Worm (Caenorhabditis elegans) whole organism, L1 larva: ENCODE data around the gene C34F6.10.

Source experiments
- F16B12.6 ChIP-seq: fragments of 150-350 bp; optimal IDR thresholded peaks from 2 replicates; lab custom pipeline; 2014; ENCODE audit warnings: missing biosample characterization, missing genetic modification characterization
- aha-1 ChIP-seq: fragments of 150-350 bp; optimal IDR thresholded peaks from 2 replicates; lab custom pipeline; 2014; ENCODE audit warnings: missing biosample characterization, missing genetic modification characterization
- ama-1 ChIP-seq: fragments of 150-350 bp; optimal IDR thresholded peaks from 2 replicates; lab custom pipeline; 2014
- blmp-1 ChIP-seq: fragments of 150-350 bp; optimal IDR thresholded peaks from 2 replicates; lab custom pipeline; 2014; ENCODE audit warnings: missing biosample characterization, missing genetic modification characterization
- ceh-8 ChIP-seq: fragments of 200-800 bp; sonication (Bioruptor generic); optimal IDR thresholded peaks from 2 replicates; lab custom pipeline; 2018; ENCODE audit warnings: mild to moderate bottlenecking, missing genetic modification characterization, moderate library complexity, missing compliant biosample characterization
- ceh-82 ChIP-seq, 3 experiments: fragments of 150-350 bp in 1 of 3; sonication (generic microtip) in 2 of 3; optimal IDR thresholded peaks; 2 replicates each; lab custom pipeline; 2014 to 2017; ENCODE audit warnings: missing biosample characterization in 3 of 3, missing genetic modification characterization in 3 of 3
- ces-1 ChIP-seq: fragments of 150-350 bp; optimal IDR thresholded peaks from 2 replicates; lab custom pipeline; 2014; ENCODE audit warnings: missing biosample characterization, missing genetic modification reagents, missing genetic modification characterization
- dpl-1 ChIP-seq, 3 experiments: fragments of 150-350 bp in 2 of 3; sonication (generic microtip) in 1 of 3; optimal IDR thresholded peaks; 2 replicates each; lab custom pipeline; 2014 to 2017; ENCODE audit warnings: missing biosample characterization in 3 of 3, missing genetic modification characterization in 3 of 3, missing genetic modification reagents in 3 of 3
- dsc-1 ChIP-seq: sonication (generic microtip); optimal IDR thresholded peaks from 2 replicates; lab custom pipeline; 2016; ENCODE audit warnings: mild to moderate bottlenecking, missing genetic modification characterization, missing compliant biosample characterization
- efl-1 ChIP-seq, 4 experiments: fragments of 150-350 bp; optimal IDR thresholded peaks in 3 of 4; peaks in 1 of 4; 1 replicate in 1 of 4; 2 replicates in 3 of 4; lab custom pipeline; 2014; ENCODE audit warnings: missing biosample characterization in 2 of 4, missing genetic modification characterization in 2 of 4, missing genetic modification reagents in 2 of 4
- egl-27 ChIP-seq, 2 experiments: fragments of 150-350 bp in 1 of 2; sonication (generic microtip); optimal IDR thresholded peaks; 3 replicates each; lab custom pipeline; 2017 to 2018; ENCODE audit warnings: missing biosample characterization in 2 of 2, missing genetic modification characterization in 2 of 2, missing genetic modification reagents in 2 of 2
- elt-2 ChIP-seq: sonication (generic microtip); optimal IDR thresholded peaks from 2 replicates; lab custom pipeline; 2016; ENCODE audit warnings: missing genetic modification characterization, mild to moderate bottlenecking, inconsistent platforms, missing compliant biosample characterization, missing genetic modification reagents
- elt-3 ChIP-seq, 6 experiments: fragments of 150-350 bp in 1 of 6; sonication (generic microtip); optimal IDR thresholded peaks; 2 replicates each; lab custom pipeline; 2017 to 2018; ENCODE audit warnings: missing biosample characterization in 6 of 6, missing genetic modification characterization in 6 of 6, inconsistent platforms in 1 of 6
- grh-1 ChIP-seq: fragments of 200-800 bp; sonication (Bioruptor generic); IDR thresholded peaks from 2 replicates; pipeline ENCODE4 v1.3.6; 2022; ENCODE audit warnings: missing genetic modification reagents, missing genetic modification characterization, missing compliant biosample characterization
- hlh-4 ChIP-seq: sonication (generic microtip); optimal IDR thresholded peaks from 2 replicates; lab custom pipeline; 2016; ENCODE audit warnings: mild to moderate bottlenecking, missing genetic modification characterization, missing compliant biosample characterization
- irx-1 ChIP-seq: sonication (generic microtip); optimal IDR thresholded peaks from 2 replicates; lab custom pipeline; 2016; ENCODE audit warnings: missing genetic modification characterization, missing compliant biosample characterization
- isw-1 ChIP-seq: fragments of 200-800 bp; sonication (Bioruptor generic); IDR thresholded peaks from 2 replicates; pipeline ENCODE4 v1.3.6; 2022; ENCODE audit warnings: missing genetic modification characterization, missing compliant biosample characterization
- lin-14 ChIP-seq: fragments of 200-800 bp; sonication (Bioruptor generic); optimal IDR thresholded peaks from 2 replicates; lab custom pipeline; 2018; ENCODE audit warnings: mild to moderate bottlenecking, missing genetic modification characterization, moderate library complexity, missing compliant biosample characterization
- lin-35 ChIP-seq, 2 experiments: fragments of 150-350 bp; optimal IDR thresholded peaks; 2 replicates each; lab custom pipeline; 2014; ENCODE audit warnings: missing biosample characterization in 2 of 2, missing genetic modification characterization in 2 of 2, missing genetic modification reagents in 2 of 2
- lin-39 ChIP-seq: fragments of 150-350 bp; optimal IDR thresholded peaks from 2 replicates; lab custom pipeline; 2014; ENCODE audit warnings: missing biosample characterization, missing genetic modification reagents, missing genetic modification characterization
- lir-3 ChIP-seq: sonication (generic microtip); optimal IDR thresholded peaks from 2 replicates; lab custom pipeline; 2016; ENCODE audit warnings: mild to moderate bottlenecking, missing genetic modification characterization, moderate library complexity, missing compliant biosample characterization; ENCODE audit not compliant: poor library complexity
- lsy-2 ChIP-seq, 2 experiments: fragments of 150-350 bp; optimal IDR thresholded peaks; 2 replicates each; lab custom pipeline; 2014; ENCODE audit warnings: missing biosample characterization in 2 of 2, missing genetic modification characterization in 2 of 2
- mep-1 ChIP-seq: fragments of 150-350 bp; optimal IDR thresholded peaks from 2 replicates; lab custom pipeline; 2014; ENCODE audit warnings: missing biosample characterization, missing genetic modification characterization
- nhr-11 ChIP-seq: fragments of 150-350 bp; optimal IDR thresholded peaks from 2 replicates; lab custom pipeline; 2014; ENCODE audit warnings: missing biosample characterization, missing genetic modification characterization
- nhr-19 ChIP-seq: fragments of 200-800 bp; sonication (Bioruptor generic); conservative IDR thresholded peaks from 2 replicates; pipeline ENCODE4 v1.3.6; 2022; ENCODE audit warnings: missing genetic modification characterization, missing compliant biosample characterization
- nhr-237 ChIP-seq: fragments of 150-350 bp; optimal IDR thresholded peaks from 2 replicates; lab custom pipeline; 2014; ENCODE audit warnings: missing biosample characterization, missing genetic modification characterization
- nhr-28 ChIP-seq: fragments of 150-350 bp; optimal IDR thresholded peaks from 2 replicates; lab custom pipeline; 2014; ENCODE audit warnings: missing biosample characterization, missing genetic modification characterization
- nhr-47 ChIP-seq: sonication (generic microtip); optimal IDR thresholded peaks from 2 replicates; lab custom pipeline; 2016; ENCODE audit warnings: mild to moderate bottlenecking, missing genetic modification characterization, moderate library complexity, missing compliant biosample characterization
- nhr-76 ChIP-seq: sonication (generic microtip); optimal IDR thresholded peaks from 2 replicates; lab custom pipeline; 2017; ENCODE audit warnings: missing biosample characterization, missing genetic modification characterization
- nhr-84 ChIP-seq: sonication (generic microtip); optimal IDR thresholded peaks from 2 replicates; lab custom pipeline; 2017; ENCODE audit warnings: missing biosample characterization, missing genetic modification characterization
- nhr-85 ChIP-seq: sonication (generic microtip); peaks from one replicate; lab custom pipeline; 2016; ENCODE audit warnings: missing genetic modification characterization, inconsistent platforms, missing compliant biosample characterization
- pag-3 ChIP-seq: sonication (generic microtip); optimal IDR thresholded peaks from 2 replicates; lab custom pipeline; 2017; ENCODE audit warnings: missing genetic modification characterization, mild to moderate bottlenecking, missing compliant biosample characterization, antibody characterized with exemption, borderline replicate concordance; ENCODE audit not compliant: insufficient read depth
- pax-3 ChIP-seq: fragments of 200-800 bp; sonication (Bioruptor generic); optimal IDR thresholded peaks from 2 replicates; lab custom pipeline; 2018; ENCODE audit warnings: mild to moderate bottlenecking, missing genetic modification characterization, moderate library complexity, missing compliant biosample characterization
- pqm-1 ChIP-seq: sonication (generic microtip); optimal IDR thresholded peaks from 3 replicates; lab custom pipeline; 2017; ENCODE audit warnings: missing biosample characterization, missing genetic modification characterization
- rnt-1 ChIP-seq: sonication (generic microtip); optimal IDR thresholded peaks from 2 replicates; lab custom pipeline; 2016; ENCODE audit warnings: mild to moderate bottlenecking, missing genetic modification characterization, moderate library complexity, missing compliant biosample characterization
- unc-98 ChIP-seq: fragments of 200-800 bp; sonication (Bioruptor generic); IDR thresholded peaks from 2 replicates; pipeline ENCODE4 v1.3.6; 2022; ENCODE audit warnings: missing genetic modification characterization, missing compliant biosample characterization
- vab-15 ChIP-seq: sonication (generic microtip); optimal IDR thresholded peaks from 2 replicates; lab custom pipeline; 2017; ENCODE audit warnings: missing genotype, mild to moderate bottlenecking, missing genetic modification characterization, missing compliant biosample characterization
- xbp-1 ChIP-seq: sonication (generic microtip); optimal IDR thresholded peaks from 2 replicates; lab custom pipeline; 2016; ENCODE audit warnings: missing genetic modification characterization, missing compliant biosample characterization
- zip-4 ChIP-seq: fragments of 200-800 bp; sonication (Bioruptor generic); optimal IDR thresholded peaks from 2 replicates; lab custom pipeline; 2018; ENCODE audit warnings: mild to moderate bottlenecking, missing genetic modification characterization, moderate library complexity, missing compliant biosample characterization

Gene C34F6.10

ce11 chrX:11279276-11279675 lies 38.8 kb upstream of the C34F6.10 start, which contains the start of gene F38B2.2:
Gene F38B2.2, minus strand, starts transcription at chrX:11279376.
- no peak for TF ChIP-seq nhr-28 (tag; lab: Kevin White, UChicago)
- TF ChIP-seq ceh-8, result peak; percentile 47

DNA sequence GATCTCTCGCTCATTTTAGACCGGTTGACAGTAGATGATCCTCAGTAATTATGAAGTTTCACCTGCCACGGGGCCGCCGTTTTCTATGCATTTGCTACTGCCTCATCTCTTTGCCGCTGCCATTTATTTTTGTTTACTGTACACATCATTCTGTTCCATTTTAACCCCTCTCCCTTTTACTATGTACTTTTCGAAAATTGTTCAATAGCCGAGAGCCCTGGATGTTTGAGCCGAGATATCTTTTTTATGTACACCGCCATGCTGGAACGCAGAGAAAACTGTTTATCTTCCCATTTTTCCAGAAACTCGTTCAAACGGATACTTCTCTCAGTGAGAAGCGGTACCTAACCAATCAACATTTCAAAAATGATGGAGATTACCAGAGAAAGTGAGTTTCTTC lies 30.4 kb upstream of the C34F6.10 start, which contains the start of gene ifa-1:
Gene ifa-1, plus strand, starts transcription at position 301 of the 400 bp plus-strand sequence.
- no peak for TF ChIP-seq lin-35 (GFP tag; optimal IDR thresholded peaks at IDR 0.05; lab: Kevin White, UChicago)
- no peak for TF ChIP-seq aha-1 (tag; lab: Kevin White, UChicago)
- TF ChIP-seq mep-1 (tag; lab: Kevin White, UChicago), result no peak
- no peak for TF ChIP-seq pax-3 (tag; lab: Kevin White, UChicago)
- no peak for TF ChIP-seq isw-1
- TF ChIP-seq nhr-237 (tag; lab: Kevin White, UChicago), result no peak
- no peak for TF ChIP-seq nhr-11 (tag; lab: Kevin White, UChicago)
- TF ChIP-seq unc-98 (GFP tag; lab: Robert Waterston, UW), result no peak
- TF ChIP-seq dpl-1 (GFP tag; optimal IDR thresholded peaks at IDR 0.05; lab: Kevin White, UChicago), result no peak
- TF ChIP-seq lin-39 (tag; lab: Kevin White, UChicago), result no peak
- no peak for TF ChIP-seq pqm-1 (tag; lab: Kevin White, UChicago)
- TF ChIP-seq lsy-2 (tag; optimal IDR thresholded peaks at IDR 0.05; lab: Kevin White, UChicago), result no peak
- no peak for TF ChIP-seq ceh-82 (tag; optimal IDR thresholded peaks at IDR 0.05; lab: Kevin White, UChicago)
- no peak for TF ChIP-seq irx-1
- TF ChIP-seq blmp-1 (tag; lab: Kevin White, UChicago), result no peak
- no peak for TF ChIP-seq elt-3 (tag; optimal IDR thresholded peaks at IDR 0.05; lab: Kevin White, UChicago)
- no peak for TF ChIP-seq efl-1 (optimal IDR thresholded peaks at IDR 0.05; lab: Kevin White, UChicago)
- TF ChIP-seq efl-1 (GFP tag; optimal IDR thresholded peaks at IDR 0.05 in 1 of 2; lab: Kevin White, UChicago), result no peak

ce11 chrX:11268970-11269369 lies 28.5 kb upstream of the C34F6.10 start, which contains the start of gene C03A3.3:
Gene C03A3.3, minus strand, starts transcription at chrX:11269070.
- TF ChIP-seq dsc-1 (tag; lab: Kevin White, UChicago) (no peak), egl-27 (tag; optimal IDR thresholded peaks at IDR 0.05; lab: Kevin White, UChicago) (no peak), ama-1 (lab: Kevin White, UChicago) (no peak), elt-2 (tag; lab: Kevin White, UChicago) (no peak), lir-3 (tag; lab: Kevin White, UChicago) (no peak), nhr-76 (no peak), lin-14 (GFP tag; lab: Kevin White, UChicago) (no peak), efl-1 (optimal IDR thresholded peaks at IDR 0.05; lab: Kevin White, UChicago) (no peak), efl-1 (GFP tag; optimal IDR thresholded peaks at IDR 0.05 in 1 of 2; lab: Kevin White, UChicago) (no peak), pag-3 (no peak), unc-98 (GFP tag; lab: Robert Waterston, UW) (no peak)

- TF ChIP-seq nhr-85 (tag; lab: Kevin White, UChicago) (no peak), blmp-1 (tag; lab: Kevin White, UChicago) (peak; percentile 14)
Measured at ce11 chrX:11266711-11267110, 26.3 kb upstream of the C34F6.10 start, which contains the start of gene C03A3.9. Gene C03A3.9, plus strand, starts transcription at chrX:11267011.

- TF ChIP-seq lin-39 (tag; lab: Kevin White, UChicago), result no peak
- TF ChIP-seq ces-1 (GFP tag; lab: Kevin White, UChicago), result no peak
- no peak for TF ChIP-seq pqm-1 (tag; lab: Kevin White, UChicago)
- no peak for TF ChIP-seq zip-4 (GFP tag; lab: Kevin White, UChicago)
- TF ChIP-seq nhr-47 (tag; lab: Kevin White, UChicago), result no peak
- no peak for TF ChIP-seq lir-3 (tag; lab: Kevin White, UChicago)
- no peak for TF ChIP-seq hlh-4 (tag; lab: Kevin White, UChicago)
- peak in 1 of 2 experiments; percentile 32 for TF ChIP-seq lin-35 (GFP tag; optimal IDR thresholded peaks at IDR 0.05; lab: Kevin White, UChicago)
- TF ChIP-seq vab-15 (tag; lab: Kevin White, UChicago), result no peak
- no peak for TF ChIP-seq rnt-1 (tag; lab: Kevin White, UChicago)
- TF ChIP-seq nhr-19 (GFP tag; lab: Robert Waterston, UW), result no peak
- TF ChIP-seq nhr-84 (tag; lab: Kevin White, UChicago), result no peak
- peak; percentile 20 for TF ChIP-seq lin-14 (GFP tag; lab: Kevin White, UChicago)
- no peak for TF ChIP-seq F16B12.6 (tag; lab: Kevin White, UChicago)
- TF ChIP-seq grh-1 (GFP tag; lab: Robert Waterston, UW), result no peak
- TF ChIP-seq elt-2 (tag; lab: Kevin White, UChicago), result peak; percentile 71
- TF ChIP-seq ama-1 (lab: Kevin White, UChicago), result no peak
- TF ChIP-seq unc-98 (GFP tag; lab: Robert Waterston, UW), result no peak
- TF ChIP-seq xbp-1, result no peak
Measured at ce11 chrX:11264715-11265114, 24.3 kb upstream of the C34F6.10 start.
